Worm (Caenorhabditis elegans) whole organism, L4 larva: ENCODE results near the gene Y62H9A.1.

Experiments used
- D1046.2 ChIP-seq: fragments of 200-800 bp; sonication (Bioruptor generic); IDR thresholded peaks from 2 replicates; pipeline ENCODE4 v1.3.6; 2022; ENCODE audit warnings: missing genetic modification characterization, missing compliant biosample characterization
- F26F4.8 ChIP-seq: fragments of 200-800 bp; sonication (Bioruptor generic); conservative IDR thresholded peaks from 2 replicates; pipeline ENCODE4 v1.3.6; 2022; ENCODE audit warnings: missing genetic modification characterization, missing compliant biosample characterization
- F37D6.2 ChIP-seq: sonication (generic microtip); optimal IDR thresholded peaks from 2 replicates; lab custom pipeline; 2016; ENCODE audit warnings: mild to moderate bottlenecking, missing genetic modification characterization, missing compliant biosample characterization
- Y5F2A.4 ChIP-seq: fragments of 200-800 bp; sonication (Bioruptor generic); optimal IDR thresholded peaks from 2 replicates; lab custom pipeline; 2018; ENCODE audit warnings: mild to moderate bottlenecking, missing genetic modification characterization, missing compliant biosample characterization
- aha-1 ChIP-seq: fragments of 150-350 bp; peaks from one replicate; lab custom pipeline; 2014; ENCODE audit warnings: missing biosample characterization, missing genetic modification characterization
- arid-1 ChIP-seq: fragments of 200-800 bp; sonication (Bioruptor generic); conservative IDR thresholded peaks from 2 replicates; pipeline ENCODE4 v1.3.6; 2022; ENCODE audit warnings: missing genetic modification reagents, missing genetic modification characterization, missing compliant biosample characterization
- ceh-44 ChIP-seq: fragments of 200-800 bp; sonication (Bioruptor generic); IDR thresholded peaks from 2 replicates; pipeline ENCODE4 v1.3.6; 2022; ENCODE audit warnings: missing genetic modification reagents, missing genetic modification characterization, missing compliant biosample characterization
- ceh-62 ChIP-seq: sonication (generic microtip); optimal IDR thresholded peaks from 2 replicates; lab custom pipeline; 2017; ENCODE audit warnings: missing biosample characterization, missing genetic modification characterization
- ceh-82 ChIP-seq: sonication (generic microtip); optimal IDR thresholded peaks from 2 replicates; lab custom pipeline; 2017; ENCODE audit warnings: missing biosample characterization, missing genetic modification characterization
- cey-2 ChIP-seq: sonication (generic microtip); optimal IDR thresholded peaks from 3 replicates; lab custom pipeline; 2017; ENCODE audit warnings: missing genetic modification characterization, mild to moderate bottlenecking, missing compliant biosample characterization, antibody characterized with exemption, borderline replicate concordance; ENCODE audit not compliant: insufficient read depth
- fkh-10 ChIP-seq: fragments of 150-350 bp; optimal IDR thresholded peaks from 2 replicates; lab custom pipeline; 2014; ENCODE audit warnings: missing biosample characterization, missing genetic modification reagents, missing genetic modification characterization
- fos-1 ChIP-seq: fragments of 150-350 bp; optimal IDR thresholded peaks from 2 replicates; lab custom pipeline; 2014; ENCODE audit warnings: missing biosample characterization, missing genetic modification characterization
- gei-8 ChIP-seq: fragments of 200-800 bp; sonication (Bioruptor generic); optimal IDR thresholded peaks from 2 replicates; lab custom pipeline; 2018; ENCODE audit warnings: mild to moderate bottlenecking, missing genetic modification characterization, missing compliant biosample characterization
- hlh-11 ChIP-seq: fragments of 200-800 bp; sonication (Bioruptor generic); optimal IDR thresholded peaks from 2 replicates; lab custom pipeline; 2018; ENCODE audit warnings: mild to moderate bottlenecking, missing genetic modification characterization, missing compliant biosample characterization
- hmg-1.1 ChIP-seq: fragments of 200-800 bp; sonication (Bioruptor generic); IDR thresholded peaks from 2 replicates; pipeline ENCODE4 v1.3.6; 2022; ENCODE audit warnings: missing genetic modification reagents, missing genetic modification characterization, missing compliant biosample characterization
- lin-1 ChIP-seq: fragments of 200-800 bp; sonication (Bioruptor generic); IDR thresholded peaks from 2 replicates; pipeline ENCODE4 v1.3.6; 2022; ENCODE audit warnings: missing genetic modification reagents, missing genetic modification characterization, missing compliant biosample characterization
- lin-13 ChIP-seq: fragments of 150-350 bp; optimal IDR thresholded peaks from 2 replicates; lab custom pipeline; 2014; ENCODE audit warnings: missing biosample characterization, missing genetic modification reagents, missing genetic modification characterization
- lin-29 ChIP-seq: fragments of 200-800 bp; sonication (Bioruptor generic); IDR thresholded peaks from 2 replicates; pipeline ENCODE4 v1.3.6; 2022; ENCODE audit warnings: missing genetic modification reagents, missing genetic modification characterization, missing compliant biosample characterization
- lin-38 ChIP-seq: fragments of 200-800 bp; sonication (Bioruptor generic); IDR thresholded peaks from 2 replicates; pipeline ENCODE4 v1.3.6; 2022; ENCODE audit warnings: missing genetic modification reagents, missing genetic modification characterization, missing compliant biosample characterization
- lin-39 ChIP-seq: fragments of 150-350 bp; optimal IDR thresholded peaks from 2 replicates; lab custom pipeline; 2014; ENCODE audit warnings: missing biosample characterization, missing genetic modification reagents, missing genetic modification characterization
- nhr-111 ChIP-seq: fragments of 200-800 bp; sonication (Bioruptor generic); optimal IDR thresholded peaks from 2 replicates; lab custom pipeline; 2018; ENCODE audit warnings: mild to moderate bottlenecking, missing genetic modification characterization, missing compliant biosample characterization
- nhr-25 ChIP-seq: sonication (generic microtip); optimal IDR thresholded peaks from 2 replicates; lab custom pipeline; 2017; ENCODE audit warnings: missing genetic modification characterization, mild to moderate bottlenecking, missing compliant biosample characterization, antibody characterized with exemption, moderate library complexity, borderline replicate concordance; ENCODE audit not compliant: insufficient read depth
- pqm-1 ChIP-seq: sonication (generic microtip); optimal IDR thresholded peaks from 2 replicates; lab custom pipeline; 2017; ENCODE audit warnings: missing biosample characterization, missing genetic modification characterization
- saeg-2 ChIP-seq: fragments of 200-800 bp; sonication (Bioruptor generic); IDR thresholded peaks from 2 replicates; pipeline ENCODE4 v1.3.6; 2022; ENCODE audit warnings: missing genetic modification reagents, missing genetic modification characterization, missing compliant biosample characterization
- set-16 ChIP-seq: fragments of 200-800 bp; sonication (Bioruptor generic); IDR thresholded peaks from 2 replicates; pipeline ENCODE4 v1.3.6; 2022; ENCODE audit warnings: missing genetic modification reagents, missing genetic modification characterization, missing compliant biosample characterization
- snpc-1.2 ChIP-seq: fragments of 200-800 bp; sonication (Bioruptor generic); IDR thresholded peaks from 2 replicates; pipeline ENCODE4 v1.3.6; 2022; ENCODE audit warnings: missing genetic modification reagents, missing genetic modification characterization, missing compliant biosample characterization
- spr-1 ChIP-seq: sonication (generic microtip); optimal IDR thresholded peaks from 2 replicates; lab custom pipeline; 2016; ENCODE audit warnings: mild to moderate bottlenecking, missing genetic modification characterization, missing compliant biosample characterization
- spr-3 ChIP-seq: fragments of 200-800 bp; sonication (Bioruptor generic); optimal IDR thresholded peaks from 2 replicates; lab custom pipeline; 2018; ENCODE audit warnings: mild to moderate bottlenecking, missing genetic modification characterization, missing compliant biosample characterization
- tag-97 ChIP-seq: fragments of 200-800 bp; sonication (Bioruptor generic); IDR thresholded peaks from 2 replicates; pipeline ENCODE4 v1.3.6; 2022; ENCODE audit warnings: missing genetic modification characterization, missing compliant biosample characterization
- tra-1 ChIP-seq: fragments of 200-800 bp; sonication (Bioruptor generic); IDR thresholded peaks from 2 replicates; pipeline ENCODE4 v1.3.6; 2022; ENCODE audit warnings: missing genetic modification reagents, missing genetic modification characterization, missing compliant biosample characterization
- unc-62 ChIP-seq, 3 experiments: fragments of 150-350 bp in 1 of 3; sonication (generic microtip); optimal IDR thresholded peaks in 2 of 3; peaks in 1 of 3; 1 replicate in 1 of 3; 2 replicates in 2 of 3; lab custom pipeline; 2014 to 2017; ENCODE audit warnings: missing biosample characterization in 3 of 3, missing genetic modification characterization in 3 of 3, missing genetic modification reagents in 3 of 3, missing genotype in 1 of 3
- zip-11 ChIP-seq: fragments of 200-800 bp; sonication (Bioruptor generic); IDR thresholded peaks from 2 replicates; pipeline ENCODE4 v1.3.6; 2022; ENCODE audit warnings: missing genetic modification characterization, missing compliant biosample characterization
- zip-2 ChIP-seq: fragments of 150-350 bp; optimal IDR thresholded peaks from 2 replicates; lab custom pipeline; 2014; ENCODE audit warnings: missing biosample characterization, missing genetic modification characterization

Y62H9A.1 gene

ce11 chrX:11863307-11863706 is 12.0 kb upstream of the Y62H9A.1 start, which contains the start of gene F54F7.10:
F54F7.10 (plus strand) TSS chrX:11863607.
- TF ChIP-seq ceh-82 (tag; lab: Kevin White, UChicago) (no peak), unc-62 (GFP tag; optimal IDR thresholded peaks at IDR 0.05 in 1 of 2; lab: Kevin White, UChicago) (no peak), unc-62 (tag; optimal IDR thresholded peaks at IDR 0.05; lab: Kevin White, UChicago) (no peak), saeg-2 (GFP tag; lab: Robert Waterston, UW) (no peak), lin-29 (no peak), ceh-44 (no peak), snpc-1.2 (GFP tag; lab: Robert Waterston, UW) (no peak), zip-11 (GFP tag; lab: Robert Waterston, UW) (no peak), nhr-111 (GFP tag; lab: Kevin White, UChicago) (no peak), fkh-10 (GFP tag; lab: Kevin White, UChicago) (no peak), hmg-1.1 (no peak), set-16 (no peak), D1046.2 (GFP tag; lab: Robert Waterston, UW) (no peak), F37D6.2 (tag; lab: Kevin White, UChicago) (no peak), zip-2 (tag; lab: Kevin White, UChicago) (no peak), cey-2 (tag; lab: Kevin White, UChicago) (no peak), spr-3 (no peak), pqm-1 (no peak), lin-39 (tag; lab: Kevin White, UChicago) (no peak), ceh-62 (tag; lab: Kevin White, UChicago) (no peak)

- TF ChIP-seq fos-1 (no peak), F26F4.8 (GFP tag; lab: Robert Waterston, UW) (no peak), ceh-62 (tag; lab: Kevin White, UChicago) (no peak), unc-62 (GFP tag; optimal IDR thresholded peaks at IDR 0.05 in 1 of 2; lab: Kevin White, UChicago) (peak in 1 of 2 experiments; percentile 69), unc-62 (tag; optimal IDR thresholded peaks at IDR 0.05; lab: Kevin White, UChicago) (no peak), lin-13 (GFP tag; lab: Kevin White, UChicago) (no peak)
These were observed 10.3 kb upstream of the Y62H9A.1 start, which contains the start of gene F54F7.6 for ce11 chrX:11865083-11865482. F54F7.6 (plus strand) TSS chrX:11865383.

ce11 chrX:11869260-11869659 is 6.1 kb upstream of the Y62H9A.1 start, which contains the start of gene dot-1.2:
dot-1.2 (minus strand) TSS chrX:11869360.
- TF ChIP-seq nhr-25: no peak
- TF ChIP-seq lin-38 (GFP tag; lab: Robert Waterston, UW): no peak
- peak in 1 of 2 experiments; percentile 43 for TF ChIP-seq unc-62 (GFP tag; optimal IDR thresholded peaks at IDR 0.05 in 1 of 2; lab: Kevin White, UChicago)
- no peak for TF ChIP-seq unc-62 (tag; optimal IDR thresholded peaks at IDR 0.05; lab: Kevin White, UChicago)
- no peak for TF ChIP-seq tag-97 (GFP tag; lab: Robert Waterston, UW)
- TF ChIP-seq spr-1 (tag; lab: Kevin White, UChicago): no peak
- no peak for TF ChIP-seq tra-1
- no peak for TF ChIP-seq lin-1 (GFP tag; lab: Robert Waterston, UW)
- no peak for TF ChIP-seq arid-1 (GFP tag; lab: Robert Waterston, UW)
- TF ChIP-seq Y5F2A.4 (GFP tag; lab: Kevin White, UChicago): no peak

- TF ChIP-seq hlh-11 (tag; lab: Kevin White, UChicago) (no peak), gei-8 (GFP tag; lab: Kevin White, UChicago) (no peak), tra-1 (peak; percentile 47; the same call in 1 of the 2 replicates), ceh-44 (0 out of 2 replicates have a peak, but pooled peaks have one; percentile 27), aha-1 (peak; percentile 13)
- TF ChIP-seq, all 104 proteins: peak for 3
These were observed 4.9 kb upstream of the Y62H9A.1 start for ce11 chrX:11870393-11870792.
